Worm (Caenorhabditis elegans) whole organism, young adult: ENCODE data around the gene M01B2.8.
"Not testable (repeated sequence)": the region's sequence is repeated elsewhere in the genome, so short reads cannot be mapped to it uniquely, and the experiment has no call there.

Experiments
- B0019.2 ChIP-seq: fragments of 200-800 bp; sonication (Bioruptor generic); conservative IDR thresholded peaks from 2 replicates; pipeline ENCODE4 v1.3.6; 2022; ENCODE audit warnings: missing genetic modification reagents, missing genetic modification characterization, missing compliant biosample characterization
- K11D2.4 ChIP-seq: fragments of 200-800 bp; sonication (Bioruptor generic); IDR thresholded peaks from 2 replicates; pipeline ENCODE4 v1.3.6; 2022; ENCODE audit warnings: missing genetic modification reagents, missing genetic modification characterization, missing compliant biosample characterization
- ama-1 ChIP-seq, 3 experiments: fragments of 150-350 bp in 1 of 3; sonication (generic microtip) in 2 of 3; optimal IDR thresholded peaks; 2 replicates each; lab custom pipeline; 2014 to 2018; ENCODE audit warnings: missing biosample characterization in 2 of 3, missing genetic modification characterization in 2 of 3, missing genetic modification reagents in 2 of 3
- atf-7 ChIP-seq: sonication (generic microtip); optimal IDR thresholded peaks from 2 replicates; lab custom pipeline; 2017; ENCODE audit warnings: mild to moderate bottlenecking, missing genetic modification characterization, missing compliant biosample characterization
- attf-3 ChIP-seq: fragments of 200-800 bp; sonication (Bioruptor generic); conservative IDR thresholded peaks from 2 replicates; pipeline ENCODE4 v1.3.6; 2022; ENCODE audit warnings: missing genetic modification reagents, missing genetic modification characterization, missing compliant biosample characterization
- chd-7 ChIP-seq: sonication (generic microtip); optimal IDR thresholded peaks from 2 replicates; lab custom pipeline; 2016; ENCODE audit warnings: mild to moderate bottlenecking, missing genetic modification characterization, moderate library complexity, missing compliant biosample characterization
- egl-44 ChIP-seq: fragments of 200-800 bp; sonication (Bioruptor generic); IDR thresholded peaks from 2 replicates; pipeline ENCODE4 v1.3.6; 2022; ENCODE audit warnings: missing genetic modification reagents, missing genetic modification characterization, missing compliant biosample characterization
- let-526 ChIP-seq: fragments of 200-800 bp; sonication (Bioruptor generic); IDR thresholded peaks from 2 replicates; pipeline ENCODE4 v1.3.6; 2022; ENCODE audit warnings: missing genetic modification reagents, missing genetic modification characterization, missing compliant biosample characterization
- lir-1 ChIP-seq: fragments of 200-800 bp; sonication (Bioruptor generic); conservative IDR thresholded peaks from 2 replicates; pipeline ENCODE4 v1.3.6; 2022; ENCODE audit warnings: missing genetic modification reagents, missing genetic modification characterization, missing compliant biosample characterization
- madf-10 ChIP-seq: sonication (generic microtip); optimal IDR thresholded peaks from 2 replicates; lab custom pipeline; 2016; ENCODE audit warnings: mild to moderate bottlenecking, missing genetic modification characterization, missing compliant biosample characterization
- mel-28 ChIP-seq: sonication (generic microtip); optimal IDR thresholded peaks from 2 replicates; lab custom pipeline; 2016; ENCODE audit warnings: borderline replicate concordance, mild to moderate bottlenecking, missing genetic modification characterization, missing compliant biosample characterization
- tbp1 ChIP-seq: fragments of 200-800 bp; sonication (Bioruptor generic); optimal IDR thresholded peaks from 2 replicates; lab custom pipeline; 2018; ENCODE audit warnings: mild to moderate bottlenecking, missing genetic modification characterization, missing compliant biosample characterization
- unc-130 ChIP-seq: sonication (generic microtip); optimal IDR thresholded peaks from 2 replicates; lab custom pipeline; 2016; ENCODE audit warnings: missing genetic modification reagents, missing genetic modification characterization, missing compliant biosample characterization

DNA sequence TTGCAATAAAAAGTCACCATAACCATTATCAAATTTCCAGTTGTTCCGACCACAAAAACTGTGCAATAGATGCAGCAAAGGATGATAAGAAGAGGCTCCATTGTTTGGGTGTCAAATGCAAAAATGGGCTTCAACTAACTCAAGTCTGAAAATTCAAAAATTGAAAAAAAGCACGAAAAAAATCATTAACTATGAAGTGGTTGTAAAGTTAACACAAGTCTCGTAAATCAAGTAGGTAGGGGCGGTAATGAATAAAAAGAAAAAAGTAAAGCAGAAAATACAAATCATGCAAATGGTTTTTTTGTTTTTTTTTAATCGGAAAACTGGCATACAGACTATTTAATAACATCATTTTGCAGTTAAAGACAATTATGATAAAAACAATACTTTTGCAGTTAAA is 3.3 kb upstream of the M01B2.8 start, which contains the start of gene srsx-39:
- TF ChIP-seq madf-10 (tag; lab: Kevin White, UChicago); K11D2.4; unc-130 (GFP tag; lab: Kevin White, UChicago); atf-7 (tag; lab: Kevin White, UChicago); mel-28 (tag; lab: Kevin White, UChicago); lir-1 (GFP tag; lab: Robert Waterston, UW); tbp1 (GFP tag; lab: Kevin White, UChicago); B0019.2 (GFP tag; lab: Robert Waterston, UW); attf-3; ama-1 (optimal IDR thresholded peaks at IDR 0.05; lab: Kevin White, UChicago); ama-1 (GFP tag; optimal IDR thresholded peaks at IDR 0.05; lab: Kevin White, UChicago); chd-7; let-526; egl-44: not testable (repeated sequence)
